Worm (Caenorhabditis elegans) whole organism, young adult: ENCODE data around the gene C05C9.3.

Source experiments
- B0035.1 ChIP-seq: sonication (generic microtip); optimal IDR thresholded peaks from 2 replicates; lab custom pipeline; 2016; ENCODE audit warnings: missing genetic modification characterization, mild to moderate bottlenecking, missing compliant biosample characterization, missing genotype, missing genetic modification reagents
- C06A6.2 ChIP-seq: fragments of 200-800 bp; sonication (Bioruptor generic); conservative IDR thresholded peaks from 2 replicates; pipeline ENCODE4 v1.3.6; 2022; ENCODE audit warnings: missing genetic modification characterization, missing compliant biosample characterization
- C17E4.6 ChIP-seq: fragments of 200-800 bp; sonication (Bioruptor generic); IDR thresholded peaks from 2 replicates; pipeline ENCODE4 v1.3.6; 2022; ENCODE audit warnings: missing genetic modification reagents, missing genetic modification characterization, missing compliant biosample characterization
- D2030.7 ChIP-seq: fragments of 200-800 bp; sonication (Bioruptor generic); IDR thresholded peaks from 2 replicates; pipeline ENCODE4 v1.3.6; 2022; ENCODE audit warnings: missing genetic modification reagents, missing genetic modification characterization, missing compliant biosample characterization
- F10E7.11 ChIP-seq: sonication (generic microtip); optimal IDR thresholded peaks from 2 replicates; lab custom pipeline; 2017; ENCODE audit warnings: mild to moderate bottlenecking, missing genetic modification characterization, moderate library complexity, missing compliant biosample characterization
- F23B12.7 ChIP-seq: sonication (generic microtip); optimal IDR thresholded peaks from 2 replicates; lab custom pipeline; 2017; ENCODE audit warnings: missing genetic modification characterization, mild to moderate bottlenecking, missing compliant biosample characterization, antibody characterized with exemption, moderate library complexity; ENCODE audit not compliant: insufficient read depth
- F33H1.4 ChIP-seq: fragments of 200-800 bp; sonication (Bioruptor generic); IDR thresholded peaks from 2 replicates; pipeline ENCODE4 v1.3.6; 2022; ENCODE audit warnings: missing genetic modification reagents, missing genetic modification characterization, missing compliant biosample characterization
- F37B4.10 ChIP-seq: fragments of 200-800 bp; sonication (Bioruptor generic); IDR thresholded peaks from 2 replicates; pipeline ENCODE4 v1.3.6; 2022; ENCODE audit warnings: missing genetic modification characterization, missing compliant biosample characterization
- F55B11.4 ChIP-seq: sonication (generic microtip); optimal IDR thresholded peaks from 2 replicates; lab custom pipeline; 2016; ENCODE audit warnings: missing compliant biosample characterization, missing genetic modification characterization, borderline replicate concordance; ENCODE audit not compliant: insufficient read depth
- T26A5.8 ChIP-seq: sonication (generic microtip); optimal IDR thresholded peaks from 2 replicates; lab custom pipeline; 2016; ENCODE audit warnings: missing genetic modification characterization, missing compliant biosample characterization
- Y56A3A.18 ChIP-seq: fragments of 200-800 bp; sonication (Bioruptor generic); IDR thresholded peaks from 2 replicates; pipeline ENCODE4 v1.3.6; 2022; ENCODE audit warnings: missing genetic modification reagents, missing genetic modification characterization, missing compliant biosample characterization
- aptf-2 ChIP-seq: fragments of 200-800 bp; sonication (Bioruptor generic); conservative IDR thresholded peaks from 2 replicates; pipeline ENCODE4 v1.3.6; 2022; ENCODE audit warnings: missing genetic modification reagents, missing genetic modification characterization, missing compliant biosample characterization
- athp-1 ChIP-seq: sonication (generic microtip); optimal IDR thresholded peaks from 2 replicates; lab custom pipeline; 2017; ENCODE audit warnings: mild to moderate bottlenecking, missing genetic modification characterization, missing compliant biosample characterization
- attf-3 ChIP-seq: fragments of 200-800 bp; sonication (Bioruptor generic); conservative IDR thresholded peaks from 2 replicates; pipeline ENCODE4 v1.3.6; 2022; ENCODE audit warnings: missing genetic modification reagents, missing genetic modification characterization, missing compliant biosample characterization
- bed-1 ChIP-seq: fragments of 200-800 bp; sonication (Bioruptor generic); IDR thresholded peaks from 2 replicates; pipeline ENCODE4 v1.3.6; 2022; ENCODE audit warnings: missing genetic modification reagents, missing genetic modification characterization, missing compliant biosample characterization
- bed-2 ChIP-seq: fragments of 200-800 bp; sonication (Bioruptor generic); IDR thresholded peaks from 2 replicates; pipeline ENCODE4 v1.3.6; 2022; ENCODE audit warnings: missing genetic modification reagents, missing genetic modification characterization, missing compliant biosample characterization
- cebp-1 ChIP-seq, 2 experiments: fragments of 200-800 bp in 1 of 2; sonication (Bioruptor generic) in 1 of 2; sonication (generic microtip) in 1 of 2; IDR thresholded peaks in 1 of 2; optimal IDR thresholded peaks in 1 of 2; 2 replicates each; pipeline versions ENCODE4 v1.3.6 to Lab custom; 2017 to 2022; ENCODE audit warnings: missing compliant biosample characterization in 2 of 2, missing genetic modification characterization in 2 of 2, mild to moderate bottlenecking in 1 of 2, missing genetic modification reagents in 1 of 2, moderate library complexity in 1 of 2
- ceh-27 ChIP-seq: fragments of 200-800 bp; sonication (Bioruptor generic); optimal IDR thresholded peaks from 2 replicates; lab custom pipeline; 2018; ENCODE audit warnings: mild to moderate bottlenecking, missing genetic modification characterization, moderate library complexity, missing compliant biosample characterization
- dox-1 ChIP-seq: fragments of 200-800 bp; sonication (Bioruptor generic); IDR thresholded peaks from 2 replicates; pipeline ENCODE4 v1.3.6; 2022; ENCODE audit warnings: missing genetic modification reagents, missing genetic modification characterization, missing compliant biosample characterization
- dpff-1 ChIP-seq: sonication (generic microtip); optimal IDR thresholded peaks from 2 replicates; lab custom pipeline; 2017; ENCODE audit warnings: mild to moderate bottlenecking, missing genetic modification characterization, missing compliant biosample characterization
- efl-1 ChIP-seq: fragments of 150-350 bp; optimal IDR thresholded peaks from 2 replicates; lab custom pipeline; 2014; ENCODE audit warnings: missing biosample characterization, missing genetic modification reagents, missing genetic modification characterization
- ekl-4 ChIP-seq: fragments of 200-800 bp; sonication (Bioruptor generic); IDR thresholded peaks from 2 replicates; pipeline ENCODE4 v1.3.6; 2022; ENCODE audit warnings: missing genetic modification reagents, missing genetic modification characterization, missing compliant biosample characterization
- him-1 ChIP-seq: sonication (generic microtip); optimal IDR thresholded peaks from 2 replicates; lab custom pipeline; 2016; ENCODE audit warnings: missing genotype, missing genetic modification reagents, missing genetic modification characterization, missing compliant biosample characterization
- hlh-12 ChIP-seq: sonication (generic microtip); optimal IDR thresholded peaks from 2 replicates; lab custom pipeline; 2016; ENCODE audit warnings: missing genetic modification characterization, missing compliant biosample characterization
- hmg-20 ChIP-seq: fragments of 200-800 bp; sonication (Bioruptor generic); IDR thresholded peaks from 2 replicates; pipeline ENCODE4 v1.3.6; 2022; ENCODE audit warnings: missing genetic modification reagents, missing genetic modification characterization, missing compliant biosample characterization
- hrde-1 ChIP-seq: sonication (generic microtip); optimal IDR thresholded peaks from 2 replicates; lab custom pipeline; 2016; ENCODE audit warnings: missing genetic modification characterization, mild to moderate bottlenecking, missing compliant biosample characterization, moderate library complexity, missing genotype, missing genetic modification reagents, borderline replicate concordance
- hsf-1 ChIP-seq: fragments of 200-800 bp; sonication (Bioruptor generic); IDR thresholded peaks from 2 replicates; pipeline ENCODE4 v1.3.6; 2022; ENCODE audit warnings: missing genetic modification reagents, missing genetic modification characterization, missing compliant biosample characterization
- lin-26 ChIP-seq: fragments of 200-800 bp; sonication (Bioruptor generic); IDR thresholded peaks from 2 replicates; pipeline ENCODE4 v1.3.6; 2022; ENCODE audit warnings: missing genetic modification reagents, missing genetic modification characterization, missing compliant biosample characterization
- lin-35 ChIP-seq, 3 experiments: fragments of 150-350 bp in 2 of 3; sonication (generic microtip) in 1 of 3; optimal IDR thresholded peaks; 2 replicates each; lab custom pipeline; 2014 to 2018; ENCODE audit warnings: missing biosample characterization in 3 of 3, missing genetic modification characterization in 3 of 3, missing genetic modification reagents in 3 of 3
- madf-6 ChIP-seq: fragments of 200-800 bp; sonication (Bioruptor generic); IDR thresholded peaks from 2 replicates; pipeline ENCODE4 v1.3.6; 2022; ENCODE audit warnings: missing genetic modification reagents, missing genetic modification characterization, missing compliant biosample characterization
- mcd-1 ChIP-seq: fragments of 200-800 bp; sonication (Bioruptor generic); IDR thresholded peaks from 2 replicates; pipeline ENCODE4 v1.3.6; 2022; ENCODE audit warnings: missing genetic modification reagents, missing genetic modification characterization, missing compliant biosample characterization
- nhr-179 ChIP-seq: sonication (generic microtip); optimal IDR thresholded peaks from 2 replicates; lab custom pipeline; 2016; ENCODE audit warnings: mild to moderate bottlenecking, missing genetic modification characterization, missing compliant biosample characterization
- nhr-27 ChIP-seq: fragments of 200-800 bp; sonication (Bioruptor generic); optimal IDR thresholded peaks from 2 replicates; lab custom pipeline; 2018; ENCODE audit warnings: mild to moderate bottlenecking, missing genetic modification characterization, moderate library complexity, missing compliant biosample characterization
- nhr-80 ChIP-seq: sonication (generic microtip); optimal IDR thresholded peaks from 2 replicates; lab custom pipeline; 2016; ENCODE audit warnings: missing genetic modification characterization, missing compliant biosample characterization
- pha-4 ChIP-seq: fragments of 150-350 bp; sonication (generic microtip); optimal IDR thresholded peaks from 2 replicates; lab custom pipeline; 2014; ENCODE audit warnings: missing biosample characterization, missing genetic modification reagents, missing genetic modification characterization
- rec-8 ChIP-seq, 2 experiments: sonication (generic microtip); optimal IDR thresholded peaks; 2 replicates each; lab custom pipeline; 2016; ENCODE audit warnings: mild to moderate bottlenecking in 2 of 2, missing genetic modification characterization in 2 of 2, missing genetic modification reagents in 2 of 2, missing genotype in 2 of 2, missing biosample characterization in 1 of 2, missing compliant biosample characterization in 1 of 2, moderate library complexity in 1 of 2
- repo-1 ChIP-seq: sonication (generic microtip); optimal IDR thresholded peaks from 2 replicates; lab custom pipeline; 2017; ENCODE audit warnings: mild to moderate bottlenecking, missing genetic modification characterization, missing compliant biosample characterization
- rpc-1 ChIP-seq, 2 experiments: fragments of 150-350 bp in 1 of 2; sonication (generic microtip) in 1 of 2; optimal IDR thresholded peaks; 2 replicates each; lab custom pipeline; 2014 to 2018; ENCODE audit warnings: missing biosample characterization in 1 of 2, missing genetic modification characterization in 1 of 2, missing genetic modification reagents in 1 of 2, missing genotype in 1 of 2
- sdz-38 ChIP-seq: sonication (generic microtip); optimal IDR thresholded peaks from 2 replicates; lab custom pipeline; 2016; ENCODE audit warnings: missing genotype, missing genetic modification characterization, missing compliant biosample characterization
- snpc-1.1 ChIP-seq: sonication (generic microtip); optimal IDR thresholded peaks from 2 replicates; lab custom pipeline; 2017; ENCODE audit warnings: missing genetic modification characterization, mild to moderate bottlenecking, missing compliant biosample characterization, antibody characterized with exemption, moderate library complexity, missing genotype, missing genetic modification reagents; ENCODE audit not compliant: insufficient read depth
- snpc-4 ChIP-seq, 5 experiments: fragments of 150-350 bp in 1 of 5; sonication (generic microtip) in 4 of 5; optimal IDR thresholded peaks; 2 replicates each; lab custom pipeline; 2014 to 2018; ENCODE audit warnings: missing genetic modification characterization in 5 of 5, missing biosample characterization in 3 of 5, antibody characterized with exemption in 2 of 5, mild to moderate bottlenecking in 2 of 5, missing compliant biosample characterization in 2 of 5, missing genotype in 2 of 5, moderate library complexity in 2 of 5, missing genetic modification reagents in 1 of 5
- somi-1 ChIP-seq: fragments of 200-800 bp; sonication (Bioruptor generic); optimal IDR thresholded peaks from 2 replicates; lab custom pipeline; 2018; ENCODE audit warnings: mild to moderate bottlenecking, missing genetic modification characterization, missing compliant biosample characterization
- unc-130 ChIP-seq: sonication (generic microtip); optimal IDR thresholded peaks from 2 replicates; lab custom pipeline; 2016; ENCODE audit warnings: missing genetic modification reagents, missing genetic modification characterization, missing compliant biosample characterization
- unc-62 ChIP-seq: fragments of 150-350 bp; optimal IDR thresholded peaks from 2 replicates; lab custom pipeline; 2014; ENCODE audit warnings: missing biosample characterization, missing genetic modification reagents, missing genetic modification characterization
- ztf-25 ChIP-seq: fragments of 200-800 bp; sonication (Bioruptor generic); IDR thresholded peaks from 2 replicates; pipeline ENCODE4 v1.3.6; 2022; ENCODE audit warnings: missing genetic modification reagents, missing genetic modification characterization, missing compliant biosample characterization

The C05C9.3 gene

DNA sequence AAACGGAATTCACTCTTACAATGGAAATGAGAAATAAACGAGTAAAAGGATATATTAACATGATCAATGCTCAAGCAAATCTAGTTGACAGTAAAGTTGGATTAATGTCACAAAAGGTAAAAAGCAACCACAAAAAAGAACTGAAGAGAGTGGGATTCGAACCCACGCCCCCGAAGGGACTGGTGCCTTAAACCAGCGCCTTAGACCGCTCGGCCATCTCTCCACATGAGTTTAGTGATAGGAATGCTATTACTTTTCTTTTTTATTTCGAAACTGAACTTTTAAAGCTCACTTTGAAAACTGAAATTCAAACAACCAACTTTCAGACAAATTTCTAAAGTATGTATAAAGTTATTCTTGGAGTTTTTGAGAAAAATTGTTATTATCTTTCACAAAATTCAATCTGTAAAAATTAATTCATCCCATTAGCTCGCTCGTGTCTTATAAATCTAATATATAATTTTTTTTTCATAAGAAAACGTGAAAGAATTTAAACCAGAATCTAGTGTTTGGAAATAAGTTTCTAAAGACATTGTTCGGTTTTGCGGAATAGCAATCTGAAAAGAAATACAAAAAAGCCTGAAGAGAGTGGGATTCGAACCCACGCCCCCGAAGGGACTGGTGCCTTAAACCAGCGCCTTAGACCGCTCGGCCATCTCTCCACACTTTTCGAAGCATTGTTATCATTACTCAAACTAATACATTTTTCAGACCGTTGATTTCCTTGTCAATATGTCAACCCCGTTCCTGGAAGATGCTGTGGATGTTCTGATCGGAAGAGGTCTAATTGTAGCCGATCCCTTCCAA lies 10.4 kb upstream of the C05C9.3 start (continued):
- TF ChIP-seq rec-8 (tag; optimal IDR thresholded peaks at IDR 0.05; lab: Kevin White, UChicago) (peak; percentile 38 to 47), B0035.1 (peak; percentile 5), unc-130 (GFP tag; lab: Kevin White, UChicago) (no peak), hsf-1 (GFP tag; lab: Robert Waterston, UW) (no peak), repo-1 (tag; lab: Kevin White, UChicago) (no peak), dox-1 (GFP tag; lab: Robert Waterston, UW) (peak; percentile 42; the same call in 1 of the 2 replicates), him-1 (tag; lab: Kevin White, UChicago) (peak; percentile 77), T26A5.8 (tag; lab: Kevin White, UChicago) (no peak), snpc-1.1 (tag; lab: Kevin White, UChicago) (no peak), F55B11.4 (tag; lab: Kevin White, UChicago) (no peak), C17E4.6 (GFP tag; lab: Robert Waterston, UW) (no peak), pha-4 (no peak), hlh-12 (tag; lab: Kevin White, UChicago) (no peak), D2030.7 (GFP tag; lab: Robert Waterston, UW) (peak; percentile 78), cebp-1 (GFP tag; IDR thresholded peaks at IDR 0.05; lab: Robert Waterston, UW) (no peak), cebp-1 (tag; optimal IDR thresholded peaks at IDR 0.05; lab: Kevin White, UChicago) (no peak), hmg-20 (no peak), bed-2 (GFP tag; lab: Robert Waterston, UW) (no peak), ztf-25 (0 out of 2 replicates have a peak, but pooled peaks have one; percentile 61), athp-1 (tag; lab: Kevin White, UChicago) (no peak), ekl-4 (peak; percentile 34; the same call in 1 of the 2 replicates), Y56A3A.18 (GFP tag; lab: Robert Waterston, UW) (peak; percentile 62; the same call in 1 of the 2 replicates), attf-3 (GFP tag; lab: Robert Waterston, UW) (no peak), hrde-1 (tag; lab: Kevin White, UChicago) (peak; percentile 68), rpc-1 (optimal IDR thresholded peaks at IDR 0.05; lab: Kevin White, UChicago) (peak; percentile 85), rpc-1 (tag; optimal IDR thresholded peaks at IDR 0.05; lab: Kevin White, UChicago) (peak; percentile 86), efl-1 (no peak), C06A6.2 (GFP tag; lab: Robert Waterston, UW) (no peak), F23B12.7 (tag; lab: Kevin White, UChicago) (no peak), nhr-179 (peak; percentile 78), ceh-27 (no peak), mcd-1 (no peak), madf-6 (GFP tag; lab: Robert Waterston, UW) (no peak), F10E7.11 (no peak), F37B4.10 (GFP tag; lab: Robert Waterston, UW) (no peak), nhr-27 (peak; percentile 45), sdz-38 (tag; lab: Kevin White, UChicago) (no peak), somi-1 (GFP tag; lab: Kevin White, UChicago) (no peak), snpc-4 (GFP tag; optimal IDR thresholded peaks at IDR 0.05; lab: Kevin White, UChicago) (no peak), snpc-4 (tag; optimal IDR thresholded peaks at IDR 0.05; lab: Kevin White, UChicago) (peak in 1 of 4 experiments; percentile 33), lin-26 (GFP tag; lab: Robert Waterston, UW) (peak; percentile 87), unc-62 (no peak), F33H1.4 (GFP tag; lab: Robert Waterston, UW) (no peak), aptf-2 (GFP tag; lab: Robert Waterston, UW) (no peak), nhr-80 (tag; lab: Kevin White, UChicago) (no peak), lin-35 (GFP tag; optimal IDR thresholded peaks at IDR 0.05; lab: Kevin White, UChicago) (no peak), bed-1 (no peak), dpff-1 (tag; lab: Kevin White, UChicago) (no peak)
